Worm (Caenorhabditis elegans): ENCODE data around the gene idpc-1.

- no peak for TF ChIP-seq ztf-29 (GFP tag; IDR thresholded peaks at IDR 0.05)
- TF ChIP-seq med-1 (GFP tag; optimal IDR thresholded peaks at IDR 0.05; ENCODE audit: insufficient read depth) = no peak
- TF ChIP-seq flt-1 (GFP tag; IDR thresholded peaks at IDR 0.05) = no peak
These were observed at the start of gene idpc-1 for ce11 chrIII:11426906-11427305.

All from whole organism, midembryonic.